Worm (Caenorhabditis elegans): Measurements from ENCODE around the gene T19D7.6.

Gene T19D7.6

ce11 chrX:661727-662330, 8.8 kb downstream of the T19D7.6 start, which contains the start of gene rund-1 (continued):
- TF ChIP-seq lsy-2 (tag; optimal IDR thresholded peaks at IDR 0.05) (peak in 1 of 2 experiments; percentile 69), nhr-10 (tag; optimal IDR thresholded peaks at IDR 0.05) (no peak), egl-27 (tag; optimal IDR thresholded peaks at IDR 0.05) (peak; percentile 47), R02D3.7 (tag; optimal IDR thresholded peaks at IDR 0.05) (no peak), nhr-129 (tag; optimal IDR thresholded peaks at IDR 0.05) (peak; percentile 66), C34F6.9 (tag; optimal IDR thresholded peaks at IDR 0.05) (peak; percentile 86), Y55F3AM.14 (GFP tag; optimal IDR thresholded peaks at IDR 0.05) (peak; percentile 44), mab-5 (tag; optimal IDR thresholded peaks at IDR 0.05) (peak; percentile 7), unc-62 (GFP tag; optimal IDR thresholded peaks at IDR 0.05) (no peak), gmeb-1 (tag; optimal IDR thresholded peaks at IDR 0.05) (no peak), blmp-1 (tag; optimal IDR thresholded peaks at IDR 0.05; ENCODE audit: insufficient read depth) (no peak), snpc-4 (tag; optimal IDR thresholded peaks at IDR 0.05) (peak; percentile 79), elt-1 (tag; optimal IDR thresholded peaks at IDR 0.05) (no peak), aly-2 (tag; optimal IDR thresholded peaks at IDR 0.05) (no peak), ztf-4 (tag; optimal IDR thresholded peaks at IDR 0.05) (peak; percentile 29), nhr-6 (tag; optimal IDR thresholded peaks at IDR 0.05) (peak; percentile 14), nhr-25 (tag; optimal IDR thresholded peaks at IDR 0.05) (no peak), nhr-21 (tag; optimal IDR thresholded peaks at IDR 0.05) (peak; percentile 47), sma-3 (GFP tag; optimal IDR thresholded peaks at IDR 0.05) (no peak), mdl-1 (tag; optimal IDR thresholded peaks at IDR 0.05) (peak in 1 of 2 experiments; percentile 68), dmd-4 (tag; optimal IDR thresholded peaks at IDR 0.05) (no peak), lin-39 (tag; optimal IDR thresholded peaks at IDR 0.05) (no peak), nhr-237 (tag; optimal IDR thresholded peaks at IDR 0.05) (no peak), nhr-12 (tag; optimal IDR thresholded peaks at IDR 0.05) (no peak), mbf-1 (tag; optimal IDR thresholded peaks at IDR 0.05) (no peak), nhr-23 (tag; optimal IDR thresholded peaks at IDR 0.05) (no peak)

- TF ChIP-seq C34F6.9 (tag; optimal IDR thresholded peaks at IDR 0.05) (no peak), unc-55 (GFP tag; optimal IDR thresholded peaks at IDR 0.05) (no peak), unc-62 (GFP tag; optimal IDR thresholded peaks at IDR 0.05) (no peak), blmp-1 (tag; optimal IDR thresholded peaks at IDR 0.05; ENCODE audit: insufficient read depth) (no peak), Y55F3AM.14 (GFP tag; optimal IDR thresholded peaks at IDR 0.05) (no peak), mab-5 (tag; optimal IDR thresholded peaks at IDR 0.05) (no peak), ztf-11 (tag; optimal IDR thresholded peaks at IDR 0.05) (no peak)
Measured at ce11 chrX:655884-656283, 14.7 kb downstream of the T19D7.6 start, which contains the start of gene lpr-7. Gene lpr-7 (plus strand): TSS chrX:656184.

- TF ChIP-seq ztf-4 (tag; optimal IDR thresholded peaks at IDR 0.05), result no peak
- no peak for TF ChIP-seq R02D3.7 (tag; optimal IDR thresholded peaks at IDR 0.05)
- TF ChIP-seq elt-3 (tag; optimal IDR thresholded peaks at IDR 0.05), result no peak
- no peak for TF ChIP-seq ama-1 (optimal IDR thresholded peaks at IDR 0.05)
- TF ChIP-seq nhr-10 (tag; optimal IDR thresholded peaks at IDR 0.05), result no peak
- TF ChIP-seq ZK546.5 (tag; optimal IDR thresholded peaks at IDR 0.05), result no peak
- no peak for TF ChIP-seq nhr-129 (tag; optimal IDR thresholded peaks at IDR 0.05)
- TF ChIP-seq blmp-1 (tag; optimal IDR thresholded peaks at IDR 0.05; ENCODE audit: insufficient read depth), result no peak
Measured at ce11 chrX:654804-655203, 15.8 kb downstream of the T19D7.6 start, which contains the start of gene ifc-2. Gene ifc-2 (minus strand): TSS chrX:654904.

DNA sequence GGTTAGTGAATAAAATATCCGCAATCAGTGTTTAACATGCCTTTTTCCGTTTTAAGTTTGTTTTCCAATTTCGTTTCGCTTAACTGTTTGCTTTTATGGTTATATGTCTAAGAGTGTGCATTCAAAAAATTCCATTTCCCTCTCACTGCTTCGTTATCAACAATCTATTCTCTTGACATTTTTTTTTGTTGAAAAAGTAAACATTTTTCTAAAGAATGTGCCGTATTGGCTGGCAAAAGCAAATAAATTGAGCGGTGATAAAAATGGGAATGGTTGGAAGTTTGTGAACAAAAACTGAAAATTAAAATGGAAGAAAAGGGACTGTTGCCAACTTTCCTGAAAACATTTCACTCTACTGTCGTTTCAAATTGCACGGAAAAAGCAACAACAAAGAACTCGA, 19.0 kb downstream of the T19D7.6 start:
- TF ChIP-seq gmeb-1 (tag; optimal IDR thresholded peaks at IDR 0.05) (peak; percentile 19), mbf-1 (tag; optimal IDR thresholded peaks at IDR 0.05) (no peak), sma-3 (GFP tag; optimal IDR thresholded peaks at IDR 0.05) (no peak), Y55F3AM.14 (GFP tag; optimal IDR thresholded peaks at IDR 0.05) (no peak), ztf-11 (tag; optimal IDR thresholded peaks at IDR 0.05) (no peak), sma-9 (GFP tag; optimal IDR thresholded peaks at IDR 0.05) (peak; percentile 40), sma-9 (tag; optimal IDR thresholded peaks at IDR 0.05) (no peak), aly-2 (tag; optimal IDR thresholded peaks at IDR 0.05) (no peak), ceh-16 (tag; optimal IDR thresholded peaks at IDR 0.05) (no peak), sem-4 (tag; optimal IDR thresholded peaks at IDR 0.05) (no peak), skn-1 (tag; optimal IDR thresholded peaks at IDR 0.05) (no peak), ztf-1 (GFP tag; conservative IDR thresholded peaks at IDR 0.05) (no peak), nhr-6 (tag; optimal IDR thresholded peaks at IDR 0.05) (no peak), mdl-1 (tag; optimal IDR thresholded peaks at IDR 0.05) (no peak), peb-1 (tag; optimal IDR thresholded peaks at IDR 0.05) (no peak), fos-1 (tag; optimal IDR thresholded peaks at IDR 0.05) (peak; percentile 68), crh-2 (tag; optimal IDR thresholded peaks at IDR 0.05) (peak; percentile 18), C34F6.9 (tag; optimal IDR thresholded peaks at IDR 0.05) (no peak), nhr-129 (tag; optimal IDR thresholded peaks at IDR 0.05) (no peak), nhr-11 (tag; optimal IDR thresholded peaks at IDR 0.05) (no peak), ztf-4 (tag; optimal IDR thresholded peaks at IDR 0.05) (no peak), ZK546.5 (tag; optimal IDR thresholded peaks at IDR 0.05) (no peak), zag-1 (tag; optimal IDR thresholded peaks at IDR 0.05) (no peak), nhr-21 (tag; optimal IDR thresholded peaks at IDR 0.05) (no peak), lin-13 (GFP tag; optimal IDR thresholded peaks at IDR 0.05) (no peak), egl-27 (tag; optimal IDR thresholded peaks at IDR 0.05) (no peak), blmp-1 (tag; optimal IDR thresholded peaks at IDR 0.05; ENCODE audit: insufficient read depth) (no peak), unc-55 (GFP tag; optimal IDR thresholded peaks at IDR 0.05) (no peak)

All from whole organism, L2 larva.